Worm (Caenorhabditis elegans) whole organism, late embryonic: ENCODE data around the gene Y27F2A.11.

Experiments used
- C38D4.7 ChIP-seq: fragments of 200-800 bp; sonication (Bioruptor generic); optimal IDR thresholded peaks from 2 replicates; lab custom pipeline; 2018; ENCODE audit warnings: mild to moderate bottlenecking, missing genetic modification characterization, moderate library complexity, missing compliant biosample characterization
- K02D7.2 ChIP-seq: sonication (generic microtip); optimal IDR thresholded peaks from 2 replicates; lab custom pipeline; 2017; ENCODE audit warnings: mild to moderate bottlenecking, missing genetic modification characterization, missing compliant biosample characterization
- Y22D7AL.16 ChIP-seq: sonication (generic microtip); optimal IDR thresholded peaks from 2 replicates; lab custom pipeline; 2016; ENCODE audit warnings: missing genetic modification characterization, missing compliant biosample characterization
- ahr-1 ChIP-seq: sonication (generic microtip); optimal IDR thresholded peaks from 2 replicates; lab custom pipeline; 2016; ENCODE audit warnings: missing genetic modification characterization, missing compliant biosample characterization
- ama-1 ChIP-seq: fragments of 150-350 bp; optimal IDR thresholded peaks from 2 replicates; lab custom pipeline; 2014
- ceh-14 ChIP-seq: sonication (generic microtip); optimal IDR thresholded peaks from 2 replicates; lab custom pipeline; 2016; ENCODE audit warnings: missing genotype, missing genetic modification characterization, missing compliant biosample characterization
- ceh-2 ChIP-seq: sonication (generic microtip); optimal IDR thresholded peaks from 2 replicates; lab custom pipeline; 2016; ENCODE audit warnings: missing genotype, missing genetic modification characterization, missing compliant biosample characterization
- ceh-6 ChIP-seq: fragments of 200-800 bp; sonication (Bioruptor generic); optimal IDR thresholded peaks from 2 replicates; lab custom pipeline; 2018; ENCODE audit warnings: mild to moderate bottlenecking, missing genetic modification characterization, missing compliant biosample characterization
- che-1 ChIP-seq: sonication (generic microtip); optimal IDR thresholded peaks from 2 replicates; lab custom pipeline; 2016; ENCODE audit warnings: mild to moderate bottlenecking, missing genetic modification characterization, missing compliant biosample characterization
- dve-1 ChIP-seq: sonication (generic microtip); optimal IDR thresholded peaks from 2 replicates; lab custom pipeline; 2017; ENCODE audit warnings: antibody characterized with exemption, mild to moderate bottlenecking, missing genetic modification characterization, missing compliant biosample characterization
- elt-2 ChIP-seq: sonication (generic microtip); optimal IDR thresholded peaks from 2 replicates; lab custom pipeline; 2016; ENCODE audit warnings: missing genetic modification reagents, missing genetic modification characterization, missing compliant biosample characterization
- fkh-10 ChIP-seq: fragments of 150-350 bp; optimal IDR thresholded peaks from 2 replicates; lab custom pipeline; 2014; ENCODE audit warnings: missing biosample characterization, missing genetic modification reagents, missing genetic modification characterization
- fkh-6 ChIP-seq: sonication (generic microtip); optimal IDR thresholded peaks from 2 replicates; lab custom pipeline; 2016; ENCODE audit warnings: missing genetic modification characterization, missing compliant biosample characterization
- gmeb-2 ChIP-seq: sonication (generic microtip); optimal IDR thresholded peaks from 2 replicates; lab custom pipeline; 2016; ENCODE audit warnings: missing genetic modification characterization, inconsistent platforms, missing compliant biosample characterization
- hlh-13 ChIP-seq: fragments of 200-800 bp; sonication (Bioruptor generic); optimal IDR thresholded peaks from 2 replicates; lab custom pipeline; 2018; ENCODE audit warnings: mild to moderate bottlenecking, missing genetic modification characterization, missing compliant biosample characterization
- hlh-15 ChIP-seq: sonication (generic microtip); optimal IDR thresholded peaks from 2 replicates; lab custom pipeline; 2016; ENCODE audit warnings: missing genetic modification characterization, missing compliant biosample characterization
- hlh-30 ChIP-seq: sonication (generic microtip); optimal IDR thresholded peaks from 2 replicates; lab custom pipeline; 2017; ENCODE audit warnings: antibody characterized with exemption, missing genetic modification characterization, missing compliant biosample characterization; ENCODE audit not compliant: insufficient read depth
- hlh-6 ChIP-seq: sonication (generic microtip); optimal IDR thresholded peaks from 2 replicates; lab custom pipeline; 2016; ENCODE audit warnings: missing genotype, missing genetic modification characterization, missing compliant biosample characterization
- hlh-8 ChIP-seq: sonication (generic microtip); optimal IDR thresholded peaks from 2 replicates; lab custom pipeline; 2016; ENCODE audit warnings: missing genotype, missing genetic modification characterization, missing compliant biosample characterization
- lin-11 ChIP-seq: fragments of 200-800 bp; sonication (Bioruptor generic); optimal IDR thresholded peaks from 2 replicates; lab custom pipeline; 2018; ENCODE audit warnings: mild to moderate bottlenecking, missing genetic modification characterization, missing compliant biosample characterization
- nhr-232 ChIP-seq: sonication (generic microtip); optimal IDR thresholded peaks from 2 replicates; lab custom pipeline; 2016; ENCODE audit warnings: missing genetic modification characterization, missing compliant biosample characterization
- npax-4 ChIP-seq: sonication (generic microtip); optimal IDR thresholded peaks from 2 replicates; lab custom pipeline; 2016; ENCODE audit warnings: missing genetic modification characterization, missing compliant biosample characterization
- pat-9 ChIP-seq: fragments of 200-800 bp; sonication (Bioruptor generic); optimal IDR thresholded peaks from 2 replicates; lab custom pipeline; 2018; ENCODE audit warnings: mild to moderate bottlenecking, missing genetic modification characterization, moderate library complexity, missing compliant biosample characterization
- pha-2 ChIP-seq: sonication (generic microtip); optimal IDR thresholded peaks from 2 replicates; lab custom pipeline; 2017; ENCODE audit warnings: mild to moderate bottlenecking, missing genetic modification characterization, missing compliant biosample characterization
- pha-4 ChIP-seq: fragments of 150-350 bp; optimal IDR thresholded peaks from 2 replicates; lab custom pipeline; 2018; ENCODE audit warnings: missing biosample characterization, missing genetic modification reagents, missing genetic modification characterization
- sdc-2 ChIP-seq: sonication (generic microtip); optimal IDR thresholded peaks from 2 replicates; lab custom pipeline; 2016; ENCODE audit warnings: missing genotype, missing genetic modification characterization, missing compliant biosample characterization
- sox-2 ChIP-seq: fragments of 200-800 bp; sonication (Bioruptor generic); IDR thresholded peaks from 2 replicates; pipeline ENCODE4 v1.3.6; 2022; ENCODE audit warnings: missing genetic modification reagents, missing genetic modification characterization, missing compliant biosample characterization
- tbx-2 ChIP-seq: sonication (generic microtip); optimal IDR thresholded peaks from 2 replicates; lab custom pipeline; 2016; ENCODE audit warnings: missing genetic modification characterization, missing compliant biosample characterization
- ttx-3 ChIP-seq: sonication (generic microtip); optimal IDR thresholded peaks from 2 replicates; lab custom pipeline; 2016; ENCODE audit warnings: missing genetic modification reagents, missing genetic modification characterization, missing compliant biosample characterization
- unc-86 ChIP-seq: sonication (generic microtip); optimal IDR thresholded peaks from 2 replicates; lab custom pipeline; 2016; ENCODE audit warnings: missing genetic modification characterization, missing compliant biosample characterization

Y27F2A.11 gene

DNA sequence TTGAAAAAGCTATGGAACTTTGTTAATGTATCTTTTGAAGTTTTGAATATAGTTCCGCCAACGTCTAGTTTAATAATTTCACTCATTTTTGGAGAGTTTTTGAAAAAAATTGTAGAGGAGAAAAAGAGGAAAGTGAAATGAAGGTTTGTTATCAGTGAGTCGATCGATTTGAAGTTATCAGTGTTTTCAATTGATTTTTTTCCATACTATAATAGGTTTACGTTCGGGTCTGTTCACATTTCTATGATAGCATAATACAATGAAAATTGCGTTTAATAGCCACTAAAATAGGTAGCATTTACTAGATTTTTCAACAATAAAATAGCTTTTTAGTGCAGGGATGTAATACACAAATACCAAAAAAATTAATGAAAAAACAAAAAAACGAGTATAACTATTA, 36.1 kb downstream of the Y27F2A.11 start, which contains the start of gene ZC239.16:
Gene ZC239.16, minus strand, starts transcription at position 120 of the 400 bp plus-strand sequence.
- TF ChIP-seq hlh-8 (tag; lab: Kevin White, UChicago): no peak
- TF ChIP-seq gmeb-2 (tag; lab: Kevin White, UChicago): no peak
- no peak for TF ChIP-seq hlh-13 (GFP tag; lab: Kevin White, UChicago)
- no peak for TF ChIP-seq C38D4.7 (GFP tag; lab: Kevin White, UChicago)
- TF ChIP-seq hlh-30 (tag; lab: Kevin White, UChicago): no peak
- no peak for TF ChIP-seq ceh-2 (tag; lab: Kevin White, UChicago)
- TF ChIP-seq ama-1: no peak
- TF ChIP-seq che-1 (tag; lab: Kevin White, UChicago): no peak
- TF ChIP-seq hlh-15 (tag; lab: Kevin White, UChicago): no peak
- no peak for TF ChIP-seq pha-2 (tag; lab: Kevin White, UChicago)
- no peak for TF ChIP-seq ttx-3 (tag; lab: Kevin White, UChicago)
- TF ChIP-seq Y22D7AL.16 (tag; lab: Kevin White, UChicago): no peak
- no peak for TF ChIP-seq sdc-2 (tag; lab: Kevin White, UChicago)
- TF ChIP-seq unc-86: no peak
- no peak for TF ChIP-seq nhr-232 (tag; lab: Kevin White, UChicago)
- TF ChIP-seq pha-4 (tag; lab: Kevin White, UChicago): no peak
- TF ChIP-seq sox-2: no peak
- TF ChIP-seq dve-1 (tag; lab: Kevin White, UChicago): no peak
- no peak for TF ChIP-seq fkh-10 (GFP tag; lab: Kevin White, UChicago)

DNA sequence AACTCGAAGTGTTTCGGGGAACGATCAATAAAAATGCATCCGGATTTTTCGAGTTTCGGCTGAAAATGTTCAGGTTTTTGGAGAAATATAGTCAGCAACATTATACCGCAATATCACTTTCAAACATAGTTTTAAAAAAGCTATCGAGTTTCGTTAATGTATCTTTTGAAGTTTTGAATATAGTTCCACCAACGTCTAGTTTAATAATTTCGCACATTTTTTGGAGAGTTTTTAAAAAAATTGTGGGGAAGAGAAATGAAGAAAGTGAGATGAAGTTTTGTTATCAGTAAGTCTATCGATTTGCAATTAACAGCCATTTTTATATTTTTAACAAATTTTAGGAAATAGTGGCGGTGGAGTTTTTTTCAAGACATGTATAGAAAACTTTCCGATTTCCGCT, 36.6 kb downstream of the Y27F2A.11 start, which contains the start of gene ZC239.17:
Gene ZC239.17, minus strand, starts transcription at position 101 of the 400 bp plus-strand sequence.
- TF ChIP-seq elt-2 (tag; lab: Kevin White, UChicago): no peak
- TF ChIP-seq ahr-1: no peak
- TF ChIP-seq tbx-2 (tag; lab: Kevin White, UChicago): no peak
- TF ChIP-seq che-1 (tag; lab: Kevin White, UChicago): no peak
- TF ChIP-seq C38D4.7 (GFP tag; lab: Kevin White, UChicago): no peak
- TF ChIP-seq ceh-6 (GFP tag; lab: Kevin White, UChicago): no peak
- no peak for TF ChIP-seq unc-86
- TF ChIP-seq K02D7.2 (tag; lab: Kevin White, UChicago): no peak
- no peak for TF ChIP-seq fkh-10 (GFP tag; lab: Kevin White, UChicago)
- no peak for TF ChIP-seq npax-4 (tag; lab: Kevin White, UChicago)
- TF ChIP-seq pat-9 (tag; lab: Kevin White, UChicago): no peak

DNA sequence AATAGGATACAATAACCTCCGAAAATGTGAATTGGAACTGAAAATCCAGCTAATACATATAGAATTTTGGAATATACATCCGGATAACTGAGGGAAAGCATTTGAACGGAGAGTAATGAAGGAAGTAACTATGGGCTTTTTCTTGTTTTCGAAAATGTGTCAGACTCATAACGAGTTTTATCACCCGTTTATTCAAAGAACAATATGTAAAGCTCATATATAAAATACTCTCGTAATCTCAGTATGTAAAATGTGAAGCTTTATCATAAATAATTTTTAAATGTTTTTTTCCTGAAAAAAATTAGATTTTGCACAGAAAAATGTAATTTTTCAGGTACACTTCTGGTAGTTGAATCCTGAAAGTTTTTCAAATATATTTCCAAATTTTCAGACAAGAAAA, 41.3 kb downstream of the Y27F2A.11 start, which contains the start of gene srh-297:
Gene srh-297, minus strand, starts transcription at position 101 of the 400 bp plus-strand sequence.
- TF ChIP-seq tbx-2 (tag; lab: Kevin White, UChicago) (no peak), lin-11 (tag; lab: Kevin White, UChicago) (no peak), hlh-8 (tag; lab: Kevin White, UChicago) (no peak), K02D7.2 (tag; lab: Kevin White, UChicago) (no peak), ceh-14 (tag; lab: Kevin White, UChicago) (no peak)
- TF ChIP-seq, all 69 proteins: peak for 0

DNA sequence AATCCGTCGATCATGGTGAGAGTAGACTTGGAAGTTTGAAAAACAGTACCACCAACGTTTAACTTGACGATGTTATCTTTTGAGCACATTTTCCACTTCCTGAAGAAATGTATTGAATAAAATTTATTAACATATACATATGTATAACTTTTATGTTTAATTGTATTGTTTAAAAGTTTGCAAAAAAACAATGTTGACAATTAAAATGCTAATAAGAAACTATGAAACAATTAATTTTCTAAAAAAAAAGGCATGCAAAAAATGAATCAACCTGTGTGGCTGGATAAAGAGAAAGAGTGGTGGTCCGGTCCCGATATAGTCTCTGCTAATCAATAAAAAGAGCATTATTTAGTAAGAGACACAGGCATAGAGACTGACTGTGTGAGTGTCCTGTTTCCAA, 45.6 kb downstream of the Y27F2A.11 start, which contains the start of gene C17F4.8:
Gene C17F4.8, minus strand, starts transcription at position 101 of the 400 bp plus-strand sequence.
- TF ChIP-seq hlh-13 (GFP tag; lab: Kevin White, UChicago): no peak
- TF ChIP-seq, all 69 proteins: peak for 0

DNA sequence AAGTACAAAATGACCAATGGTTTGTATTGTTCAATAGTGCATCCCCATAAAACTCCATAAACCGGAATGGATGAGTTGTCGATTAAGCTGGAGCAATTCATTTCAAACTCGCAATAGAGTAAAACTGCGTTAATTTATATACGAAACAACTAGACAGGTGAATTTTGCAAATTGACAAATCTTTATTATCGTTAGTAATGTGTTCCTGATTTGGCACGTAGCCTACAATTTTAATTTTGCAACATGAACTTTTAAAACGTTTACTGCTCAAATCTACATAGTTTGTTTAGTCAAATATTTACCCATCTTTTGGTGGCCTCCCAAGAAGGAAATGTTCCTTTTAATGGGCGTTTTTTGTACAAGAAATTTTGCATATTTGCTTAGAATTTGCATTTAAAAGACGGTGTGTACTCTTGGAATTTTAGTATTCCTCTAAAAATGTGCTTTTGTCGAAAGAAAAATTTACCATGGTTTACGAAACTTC, 47.9 kb downstream of the Y27F2A.11 start, which contains the start of the genes srz-67 and C17F4.11:
Gene srz-67, minus strand, starts transcription at position 101 of the 484 bp plus-strand sequence.
Gene C17F4.11, plus strand, starts transcription at position 434 of the 484 bp plus-strand sequence.
- TF ChIP-seq elt-2 (tag; lab: Kevin White, UChicago) (no peak), che-1 (tag; lab: Kevin White, UChicago) (no peak), hlh-6 (tag; lab: Kevin White, UChicago) (no peak), fkh-6 (no peak), pha-2 (tag; lab: Kevin White, UChicago) (no peak)
